Worm (Caenorhabditis elegans) whole organism, L2 larva: ENCODE results near the gene T25B9.6.
A peak's percentile ranks its signal among the peaks of the same experiment; 100 is the strongest.

ENCODE experiments used
- ceh-16 ChIP-seq: fragments of 150-350 bp; optimal IDR thresholded peaks from 2 replicates; lab custom pipeline; 2014; ENCODE audit warnings: missing biosample characterization, missing genetic modification characterization
- elt-1 ChIP-seq: fragments of 150-350 bp; optimal IDR thresholded peaks from 2 replicates; lab custom pipeline; 2014; ENCODE audit warnings: missing biosample characterization, missing genetic modification characterization
- lin-13 ChIP-seq: fragments of 150-350 bp; optimal IDR thresholded peaks from 2 replicates; lab custom pipeline; 2014; ENCODE audit warnings: missing biosample characterization, missing genetic modification reagents, missing genetic modification characterization
- unc-55 ChIP-seq: fragments of 150-350 bp; sonication (generic microtip); optimal IDR thresholded peaks from 3 replicates; lab custom pipeline; 2014; ENCODE audit warnings: missing biosample characterization, missing genetic modification reagents, missing genetic modification characterization

DNA sequence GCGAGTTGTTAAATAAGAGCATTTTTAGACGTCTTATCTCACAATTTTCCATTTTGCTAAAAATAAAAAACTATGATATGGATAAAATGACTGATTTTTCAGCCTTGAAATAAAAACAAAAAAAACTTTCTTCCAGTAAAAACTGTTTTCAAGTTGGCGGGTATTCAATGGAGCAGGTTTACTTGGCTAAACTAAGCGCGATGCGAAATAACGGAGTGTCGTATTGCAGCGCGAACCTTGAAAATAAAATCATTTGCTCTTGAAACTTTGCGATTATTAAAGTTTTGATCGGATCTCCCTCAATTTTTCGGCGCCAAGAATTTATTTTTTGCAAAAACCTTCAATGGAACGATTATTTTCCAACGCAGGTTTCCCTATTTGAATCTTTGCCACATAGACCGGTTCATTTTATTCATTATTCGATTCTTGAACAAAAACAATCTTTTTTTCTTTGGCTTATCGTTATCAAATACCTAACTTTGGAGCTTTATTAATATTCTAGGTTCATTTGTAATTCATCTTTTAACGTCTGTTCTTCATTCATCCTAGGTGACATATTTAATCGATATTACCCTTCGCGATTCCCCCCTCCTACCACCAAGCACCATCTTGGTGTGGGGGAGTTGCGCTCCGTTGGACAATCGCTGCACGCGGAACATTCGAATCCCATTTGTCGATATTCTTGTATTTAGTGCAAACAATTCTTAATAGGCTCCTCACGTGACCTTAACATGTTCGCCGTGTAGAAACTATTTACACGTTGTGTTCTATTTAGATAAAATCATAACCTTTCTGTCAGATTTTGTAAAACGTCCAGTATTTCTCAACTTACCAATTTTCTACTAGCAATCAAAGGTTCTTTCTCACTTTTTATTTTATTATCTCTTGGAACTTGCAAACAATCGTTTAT, 23.2 kb upstream of the T25B9.6 start, which contains the start of the genes orc-5 and cyb-1:
- TF ChIP-seq elt-1 (tag; lab: Kevin White, UChicago) (no peak), ceh-16 (tag; lab: Kevin White, UChicago) (no peak), lin-13 (GFP tag; lab: Kevin White, UChicago) (no peak), unc-55 (GFP tag; lab: Kevin White, UChicago) (peak; percentile 93)
